Worm (Caenorhabditis elegans) whole organism, young adult: ENCODE measurements around the gene T09B9.3.

ENCODE experiments used
- F33H1.4 ChIP-seq: fragments of 200-800 bp; sonication (Bioruptor generic); IDR thresholded peaks from 2 replicates; pipeline ENCODE4 v1.3.6; 2022; ENCODE audit warnings: missing genetic modification reagents, missing genetic modification characterization, missing compliant biosample characterization
- K12H6.12 ChIP-seq: fragments of 200-800 bp; sonication (Bioruptor generic); optimal IDR thresholded peaks from 2 replicates; lab custom pipeline; 2018; ENCODE audit warnings: mild to moderate bottlenecking, missing genetic modification characterization, missing compliant biosample characterization
- T26A5.8 ChIP-seq: sonication (generic microtip); optimal IDR thresholded peaks from 2 replicates; lab custom pipeline; 2016; ENCODE audit warnings: missing genetic modification characterization, missing compliant biosample characterization
- aptf-3 ChIP-seq: fragments of 200-800 bp; sonication (Bioruptor generic); IDR thresholded peaks from 2 replicates; pipeline ENCODE4 v1.3.6; 2022; ENCODE audit warnings: missing genetic modification characterization, missing compliant biosample characterization
- athp-1 ChIP-seq: sonication (generic microtip); optimal IDR thresholded peaks from 2 replicates; lab custom pipeline; 2017; ENCODE audit warnings: mild to moderate bottlenecking, missing genetic modification characterization, missing compliant biosample characterization
- attf-3 ChIP-seq: fragments of 200-800 bp; sonication (Bioruptor generic); conservative IDR thresholded peaks from 2 replicates; pipeline ENCODE4 v1.3.6; 2022; ENCODE audit warnings: missing genetic modification reagents, missing genetic modification characterization, missing compliant biosample characterization
- cebp-1 ChIP-seq, 2 experiments: fragments of 200-800 bp in 1 of 2; sonication (Bioruptor generic) in 1 of 2; sonication (generic microtip) in 1 of 2; IDR thresholded peaks in 1 of 2; optimal IDR thresholded peaks in 1 of 2; 2 replicates each; pipeline versions ENCODE4 v1.3.6 to Lab custom; 2017 to 2022; ENCODE audit warnings: missing compliant biosample characterization in 2 of 2, missing genetic modification characterization in 2 of 2, mild to moderate bottlenecking in 1 of 2, missing genetic modification reagents in 1 of 2, moderate library complexity in 1 of 2
- ekl-4 ChIP-seq: fragments of 200-800 bp; sonication (Bioruptor generic); IDR thresholded peaks from 2 replicates; pipeline ENCODE4 v1.3.6; 2022; ENCODE audit warnings: missing genetic modification reagents, missing genetic modification characterization, missing compliant biosample characterization
- ets-4 ChIP-seq: fragments of 200-800 bp; sonication (Bioruptor generic); optimal IDR thresholded peaks from 2 replicates; lab custom pipeline; 2018; ENCODE audit warnings: mild to moderate bottlenecking, missing genetic modification characterization, missing compliant biosample characterization
- fkh-3 ChIP-seq: sonication (generic microtip); optimal IDR thresholded peaks from 2 replicates; lab custom pipeline; 2016; ENCODE audit warnings: mild to moderate bottlenecking, missing genetic modification characterization, missing compliant biosample characterization
- lsl-1 ChIP-seq: fragments of 200-800 bp; sonication (Bioruptor generic); optimal IDR thresholded peaks from 2 replicates; lab custom pipeline; 2018; ENCODE audit warnings: mild to moderate bottlenecking, missing genetic modification characterization, moderate library complexity, missing compliant biosample characterization
- sdz-38 ChIP-seq: sonication (generic microtip); optimal IDR thresholded peaks from 2 replicates; lab custom pipeline; 2016; ENCODE audit warnings: missing genotype, missing genetic modification characterization, missing compliant biosample characterization

ce11 chrX:9761266-9761665 lies at the start of gene T09B9.3:
- TF ChIP-seq ets-4 (no peak), athp-1 (no peak), T26A5.8 (tag; lab: Kevin White, UChicago) (no peak), lsl-1 (GFP tag; lab: Kevin White, UChicago) (no peak), K12H6.12 (no peak), aptf-3 (GFP tag; lab: Robert Waterston, UW) (no peak), F33H1.4 (GFP tag; lab: Robert Waterston, UW) (no peak), cebp-1 (GFP tag; IDR thresholded peaks at IDR 0.05; lab: Robert Waterston, UW) (no peak), cebp-1 (tag; optimal IDR thresholded peaks at IDR 0.05; lab: Kevin White, UChicago) (no peak), attf-3 (no peak), fkh-3 (tag; lab: Kevin White, UChicago) (no peak), sdz-38 (tag; lab: Kevin White, UChicago) (no peak), ekl-4 (no peak)
